Worm (Caenorhabditis elegans) whole organism, mixed stage, embryonic: ENCODE measurements around the gene H04D03.2.
A peak's percentile ranks its signal among the peaks of the same experiment; 100 is the strongest.
"Not testable (repeated sequence)": the region's sequence is repeated elsewhere in the genome, so short reads cannot be mapped to it uniquely, and the experiment has no call there.

ENCODE experiments used
- ceh-83 ChIP-seq: fragments of 200-800 bp; sonication (Bioruptor generic); optimal IDR thresholded peaks from 2 replicates; lab custom pipeline; 2018; ENCODE audit warnings: mild to moderate bottlenecking, missing genetic modification characterization, missing compliant biosample characterization
- ham-2 ChIP-seq: fragments of 200-800 bp; sonication (Bioruptor generic); optimal IDR thresholded peaks from 2 replicates; lab custom pipeline; 2018; ENCODE audit warnings: mild to moderate bottlenecking, missing genetic modification characterization, missing compliant biosample characterization
- lsy-2 ChIP-seq: fragments of 150-350 bp; optimal IDR thresholded peaks from 2 replicates; lab custom pipeline; 2014; ENCODE audit warnings: missing biosample characterization, missing genetic modification characterization
- mab-5 ChIP-seq: fragments of 150-350 bp; optimal IDR thresholded peaks from 2 replicates; lab custom pipeline; 2014; ENCODE audit warnings: missing biosample characterization, missing genetic modification characterization
- nhr-28 ChIP-seq: fragments of 150-350 bp; optimal IDR thresholded peaks from 2 replicates; lab custom pipeline; 2014; ENCODE audit warnings: missing biosample characterization, missing genetic modification characterization
- sem-2 ChIP-seq: fragments of 200-800 bp; sonication (Bioruptor generic); optimal IDR thresholded peaks from 2 replicates; lab custom pipeline; 2018; ENCODE audit warnings: mild to moderate bottlenecking, missing genetic modification characterization, missing compliant biosample characterization
- snpc-4 ChIP-seq: fragments of 150-350 bp; optimal IDR thresholded peaks from 2 replicates; lab custom pipeline; 2014; ENCODE audit warnings: missing biosample characterization, missing genetic modification characterization

- not testable (repeated sequence) for TF ChIP-seq mab-5; nhr-28 (tag; lab: Kevin White, UChicago); ceh-83 (GFP tag; lab: Kevin White, UChicago); snpc-4 (tag; lab: Kevin White, UChicago); sem-2 (GFP tag; lab: Kevin White, UChicago); ham-2 (GFP tag; lab: Kevin White, UChicago)
- peak; percentile 30 for TF ChIP-seq lsy-2 (tag; lab: Kevin White, UChicago)
These were observed 6.0 kb downstream of the H04D03.2 start, which contains the start of the genes smrd-1 and enu-3.1 for ce11 chrIII:10435938-10436842.
